Fruit fly (Drosophila melanogaster) whole organism, embryonic: ENCODE data around the gene RtcB.

Experiments
- Antp ChIP-seq: fragments of 200-800 bp; sonication (Bioruptor generic); optimal IDR thresholded peaks from 3 replicates; lab custom pipeline; 2016; ENCODE audit warnings: missing biosample characterization, missing genetic modification characterization
- BtbVII ChIP-seq: fragments of 200-800 bp; sonication (Bioruptor generic); optimal IDR thresholded peaks from 3 replicates; lab custom pipeline; 2017; ENCODE audit warnings: missing biosample characterization, mild to moderate bottlenecking, missing genetic modification characterization
- CG10462 ChIP-seq: fragments of 200-800 bp; sonication (Bioruptor generic); optimal IDR thresholded peaks from 2 replicates; lab custom pipeline; 2016; ENCODE audit warnings: missing biosample characterization, missing genetic modification characterization
- CG12769 ChIP-seq: fragments of 200-800 bp; sonication (Bioruptor generic); optimal IDR thresholded peaks from 2 replicates; lab custom pipeline; 2019; ENCODE audit warnings: missing biosample characterization, mild to moderate bottlenecking, missing genetic modification characterization, moderate library complexity
- CG14441 ChIP-seq: fragments of 200-800 bp; sonication (Bioruptor generic); IDR thresholded peaks from 2 replicates; pipeline ENCODE4 v1.3.6; 2022; ENCODE audit warnings: missing biosample characterization, missing genetic modification characterization
- CG14710 ChIP-seq: fragments of 200-800 bp; sonication (Bioruptor generic); optimal IDR thresholded peaks from 3 replicates; lab custom pipeline; 2019; ENCODE audit warnings: missing biosample characterization, mild to moderate bottlenecking, missing genetic modification characterization, moderate library complexity
- CG15269 ChIP-seq: fragments of 200-800 bp; sonication (Bioruptor generic); optimal IDR thresholded peaks from 2 replicates; lab custom pipeline; 2018; ENCODE audit warnings: missing biosample characterization, mild to moderate bottlenecking, missing genetic modification characterization, moderate library complexity
- CG17361 ChIP-seq: fragments of 200-800 bp; sonication (Bioruptor generic); IDR thresholded peaks from 3 replicates; pipeline ENCODE4 v1.3.6; 2022; ENCODE audit warnings: missing biosample characterization, missing genetic modification characterization
- CG30020 ChIP-seq: fragments of 200-800 bp; optimal IDR thresholded peaks from 2 replicates; lab custom pipeline; 2019; ENCODE audit warnings: missing biosample characterization, mild to moderate bottlenecking, missing genetic modification characterization, moderate library complexity
- CG30431 ChIP-seq: fragments of 200-800 bp; sonication (Bioruptor generic); optimal IDR thresholded peaks from 2 replicates; lab custom pipeline; 2017; ENCODE audit warnings: missing biosample characterization, missing genetic modification characterization
- CG31441 ChIP-seq: fragments of 200-800 bp; sonication (Bioruptor generic); IDR thresholded peaks from 2 replicates; pipeline ENCODE4 v1.3.6; 2022; ENCODE audit warnings: missing biosample characterization, missing genetic modification characterization
- CG3163 ChIP-seq: fragments of 200-800 bp; sonication (Bioruptor generic); optimal IDR thresholded peaks from 3 replicates; lab custom pipeline; 2016; ENCODE audit warnings: missing biosample characterization, missing genetic modification characterization
- CG32532 ChIP-seq: fragments of 200-800 bp; sonication (Bioruptor generic); IDR thresholded peaks from 2 replicates; pipeline ENCODE4 v1.3.6; 2022; ENCODE audit warnings: missing biosample characterization, missing genetic modification characterization
- CG3281 ChIP-seq: fragments of 200-800 bp; sonication (Bioruptor generic); optimal IDR thresholded peaks from 3 replicates; lab custom pipeline; 2017; ENCODE audit warnings: missing biosample characterization, mild to moderate bottlenecking, missing genetic modification characterization
- CG33213 ChIP-seq: fragments of 200-800 bp; sonication (Bioruptor generic); optimal IDR thresholded peaks from 3 replicates; lab custom pipeline; 2016; ENCODE audit warnings: missing biosample characterization, missing genetic modification characterization
- CG4617 ChIP-seq: fragments of 200-800 bp; sonication (Bioruptor generic); optimal IDR thresholded peaks from 3 replicates; lab custom pipeline; 2016; ENCODE audit warnings: missing biosample characterization, missing genetic modification characterization, borderline replicate concordance
- CG6654 ChIP-seq: fragments of 200-800 bp; sonication (Bioruptor generic); optimal IDR thresholded peaks from 2 replicates; lab custom pipeline; 2017; ENCODE audit warnings: missing biosample characterization, mild to moderate bottlenecking, missing genetic modification characterization
- CG6689 ChIP-seq: fragments of 200-800 bp; sonication (Bioruptor generic); IDR thresholded peaks from 2 replicates; pipeline ENCODE4 v1.3.6; 2022; ENCODE audit warnings: missing biosample characterization, missing genetic modification characterization
- CG6765 ChIP-seq: fragments of 200-800 bp; sonication (Bioruptor generic); optimal IDR thresholded peaks from 3 replicates; lab custom pipeline; 2017; ENCODE audit warnings: missing biosample characterization, mild to moderate bottlenecking, missing genetic modification characterization
- CG8478 ChIP-seq: fragments of >200 bp; optimal IDR thresholded peaks from 2 replicates; lab custom pipeline; 2018
- Deaf1 ChIP-seq: fragments of 200-800 bp; optimal IDR thresholded peaks from 3 replicates; lab custom pipeline; 2019; ENCODE audit warnings: missing biosample characterization, mild to moderate bottlenecking, missing genetic modification characterization, moderate library complexity
- Dip2 ChIP-seq: fragments of 200-800 bp; sonication (Bioruptor generic); IDR thresholded peaks from 2 replicates; pipeline ENCODE4 v1.3.6; 2022; ENCODE audit warnings: missing biosample characterization, missing genetic modification characterization
- Fer1 ChIP-seq: fragments of 200-800 bp; sonication (Bioruptor generic); optimal IDR thresholded peaks from 2 replicates; lab custom pipeline; 2017; ENCODE audit warnings: missing biosample characterization, mild to moderate bottlenecking, missing genetic modification characterization
- Fer3 ChIP-seq: fragments of 200-800 bp; sonication (Bioruptor generic); optimal IDR thresholded peaks from 2 replicates; lab custom pipeline; 2018; ENCODE audit warnings: missing biosample characterization, mild to moderate bottlenecking, missing genetic modification characterization, moderate library complexity
- GATAe ChIP-seq: fragments of 200-800 bp; sonication (Bioruptor generic); conservative IDR thresholded peaks from 2 replicates; pipeline ENCODE4 v1.3.6; 2022; ENCODE audit warnings: missing biosample characterization, missing genetic modification characterization
- Gug ChIP-seq: fragments of 200-800 bp; sonication (Bioruptor generic); IDR thresholded peaks from 4 replicates; pipeline ENCODE4 v1.3.6; 2022; ENCODE audit warnings: missing biosample characterization, missing genetic modification characterization
- HLH3B ChIP-seq: fragments of 200-800 bp; sonication (Bioruptor generic); IDR thresholded peaks from 2 replicates; pipeline ENCODE4 v1.3.6; 2022; ENCODE audit warnings: missing biosample characterization, missing genetic modification characterization
- Hr78 ChIP-seq, 2 experiments: fragments of 200-800 bp in 1 of 2; fragments of >200 bp in 1 of 2; sonication (Bioruptor generic) in 1 of 2; optimal IDR thresholded peaks; 2 replicates each; lab custom pipeline; 2017 to 2019; ENCODE audit warnings: missing biosample characterization in 2 of 2, missing genetic modification characterization in 2 of 2, mild to moderate bottlenecking in 1 of 2, moderate library complexity in 1 of 2
- MBD-R2 ChIP-seq: fragments of 200-800 bp; sonication (Bioruptor generic); IDR thresholded peaks from 2 replicates; pipeline ENCODE4 v1.3.6; 2022; ENCODE audit warnings: missing biosample characterization, missing genetic modification characterization
- Med ChIP-seq: fragments of 200-800 bp; sonication (Bioruptor generic); peaks from one replicate; lab custom pipeline; 2016; ENCODE audit warnings: missing biosample characterization, missing genetic modification characterization, mild to moderate bottlenecking, inconsistent platforms, moderate library complexity
- Meics ChIP-seq: fragments of 200-800 bp; sonication (Bioruptor generic); optimal IDR thresholded peaks from 2 replicates; lab custom pipeline; 2017; ENCODE audit warnings: missing biosample characterization, mild to moderate bottlenecking, missing genetic modification characterization
- NC2α ChIP-seq: fragments of 200-800 bp; sonication (Bioruptor generic); optimal IDR thresholded peaks from 2 replicates; lab custom pipeline; 2016; ENCODE audit warnings: missing biosample characterization, missing genetic modification characterization
- NC2β ChIP-seq: fragments of 200-800 bp; sonication (Bioruptor generic); optimal IDR thresholded peaks from 2 replicates; lab custom pipeline; 2016; ENCODE audit warnings: missing biosample characterization, missing genetic modification characterization
- Ptx1 ChIP-seq: fragments of 200-800 bp; sonication (Bioruptor generic); IDR thresholded peaks from 2 replicates; pipeline ENCODE4 v1.3.6; 2022; ENCODE audit warnings: missing biosample characterization, missing genetic modification characterization
- Rfx ChIP-seq: fragments of 200-800 bp; sonication (Bioruptor generic); IDR thresholded peaks from 2 replicates; pipeline ENCODE4 v1.3.6; 2022; ENCODE audit warnings: missing biosample characterization, missing genetic modification characterization
- Sox100B ChIP-seq: fragments of 200-800 bp; sonication (Bioruptor generic); optimal IDR thresholded peaks from 3 replicates; lab custom pipeline; 2018; ENCODE audit warnings: missing biosample characterization, mild to moderate bottlenecking, missing genetic modification characterization
- al ChIP-seq: fragments of 200-800 bp; sonication (Bioruptor generic); IDR thresholded peaks from 2 replicates; pipeline ENCODE4 v1.3.6; 2022; ENCODE audit warnings: missing biosample characterization, missing genetic modification characterization
- bowl ChIP-seq: fragments of 200-800 bp; sonication (Bioruptor generic); IDR thresholded peaks from 2 replicates; pipeline ENCODE4 v1.3.6; 2022; ENCODE audit warnings: missing biosample characterization, missing genetic modification characterization
- chinmo ChIP-seq: fragments of 200-800 bp; sonication (Bioruptor generic); IDR thresholded peaks from 4 replicates; pipeline ENCODE4 v1.3.6; 2022; ENCODE audit warnings: missing biosample characterization, missing genetic modification characterization; ENCODE audit not compliant: partially characterized antibody
- danr ChIP-seq: fragments of 200-800 bp; sonication (Bioruptor generic); IDR thresholded peaks from 2 replicates; pipeline ENCODE4 v1.3.6; 2022; ENCODE audit warnings: missing biosample characterization, missing genetic modification characterization
- grau ChIP-seq: fragments of 200-800 bp; optimal IDR thresholded peaks from 3 replicates; lab custom pipeline; 2019; ENCODE audit warnings: missing biosample characterization, mild to moderate bottlenecking, missing genetic modification characterization, moderate library complexity
- gt ChIP-seq: fragments of 200-800 bp; sonication (Bioruptor generic); IDR thresholded peaks from 2 replicates; pipeline ENCODE4 v1.3.6; 2022; ENCODE audit warnings: missing biosample characterization, missing genetic modification characterization
- nau ChIP-seq: fragments of 200-800 bp; sonication (Bioruptor generic); optimal IDR thresholded peaks from 3 replicates; lab custom pipeline; 2017; ENCODE audit warnings: missing biosample characterization, mild to moderate bottlenecking, missing genetic modification characterization, missing genetic modification reagents
- psq ChIP-seq: fragments of 200-800 bp; sonication (Bioruptor generic); optimal IDR thresholded peaks from 2 replicates; lab custom pipeline; 2017; ENCODE audit warnings: missing biosample characterization, missing genetic modification characterization
- rib ChIP-seq: fragments of 200-800 bp; sonication (Bioruptor generic); IDR thresholded peaks from 2 replicates; pipeline ENCODE4 v1.3.6; 2022; ENCODE audit warnings: missing biosample characterization, missing genetic modification characterization
- sc ChIP-seq, 3 experiments: fragments of >200 bp in 2 of 3; fragments of 200-800 bp in 1 of 3; sonication (Bioruptor generic) in 1 of 3; optimal IDR thresholded peaks; 2 replicates in 2 of 3; 3 replicates in 1 of 3; lab custom pipeline; 2017; ENCODE audit warnings: mild to moderate bottlenecking in 1 of 3, missing biosample characterization in 1 of 3, missing genetic modification characterization in 1 of 3, missing genetic modification reagents in 1 of 3
- slbo ChIP-seq: fragments of 200-800 bp; sonication (Bioruptor generic); IDR thresholded peaks from 2 replicates; pipeline ENCODE4 v1.3.6; 2022; ENCODE audit warnings: missing biosample characterization, missing genetic modification characterization
- sug ChIP-seq: fragments of 200-800 bp; optimal IDR thresholded peaks from 2 replicates; lab custom pipeline; 2019; ENCODE audit warnings: missing biosample characterization, mild to moderate bottlenecking, missing genetic modification characterization, moderate library complexity
- trh ChIP-seq: fragments of 200-800 bp; sonication (Bioruptor generic); optimal IDR thresholded peaks from 2 replicates; lab custom pipeline; 2016; ENCODE audit warnings: missing biosample characterization, missing genetic modification characterization
- zen2 ChIP-seq: fragments of 200-800 bp; sonication (Bioruptor generic); IDR thresholded peaks from 3 replicates; pipeline ENCODE4 v1.3.6; 2022; ENCODE audit warnings: missing biosample characterization, missing genetic modification characterization; ENCODE audit not compliant: partially characterized antibody

Gene RtcB

DNA sequence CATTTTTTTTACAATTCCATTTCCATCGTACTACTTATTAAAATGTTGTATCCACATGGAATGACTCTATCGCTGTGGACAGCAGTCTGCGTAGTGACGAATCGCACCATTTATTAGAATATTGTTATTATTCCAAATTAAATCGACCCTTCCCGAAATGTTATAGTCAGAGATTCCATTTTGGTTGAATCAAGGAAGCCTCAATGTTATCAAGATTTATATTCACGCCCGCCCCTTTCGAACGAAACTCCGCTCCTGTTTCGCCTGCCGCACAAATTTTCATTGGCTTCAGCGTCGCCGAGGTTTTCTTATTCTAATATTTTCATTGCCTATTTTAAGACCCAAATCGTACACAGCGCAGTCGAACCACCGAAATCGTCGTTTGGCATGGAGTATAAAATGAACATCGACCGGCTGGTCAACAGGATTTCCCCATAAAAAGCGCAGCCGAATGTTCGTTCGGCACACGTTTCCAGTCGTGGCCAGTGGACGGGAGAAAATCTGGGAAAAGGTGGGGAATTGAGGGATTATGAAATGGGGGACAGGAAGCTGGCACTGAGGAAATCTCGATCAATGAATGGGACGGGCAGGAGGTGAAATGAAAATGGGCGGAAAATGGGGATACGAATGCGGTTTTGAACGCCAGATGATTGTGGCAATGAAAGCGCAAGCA, 24.6 kb upstream of the RtcB start (continued):
- TF ChIP-seq psq (GFP tag; lab: Kevin White, UChicago) (no peak), CG8478 (lab: Kevin White, UChicago) (no peak), Dip2 (GFP tag; lab: Robert Waterston, UW) (no peak), rib (GFP tag; lab: Robert Waterston, UW) (no peak), Sox100B (GFP tag; lab: Kevin White, UChicago) (no peak), Med (GFP tag; lab: Kevin White, UChicago) (peak; percentile 37), CG3281 (GFP tag; lab: Kevin White, UChicago) (no peak), gt (GFP tag; lab: Robert Waterston, UW) (no peak), BtbVII (GFP tag; lab: Kevin White, UChicago) (no peak), CG4617 (no peak), CG17361 (peak; percentile 34; the same call in 1 of the 3 replicates), al (GFP tag; lab: Robert Waterston, UW) (peak; percentile 7; the same call in 1 of the 2 replicates), HLH3B (GFP tag; lab: Robert Waterston, UW) (0 out of 2 replicates have a peak, but pooled peaks have one; percentile 9), trh (GFP tag; lab: Kevin White, UChicago) (no peak), chinmo (GFP tag; lab: Robert Waterston, UW) (0 out of 4 replicates have a peak, but pooled peaks have one; percentile 29), Ptx1 (GFP tag; lab: Robert Waterston, UW) (peak; percentile 32; the same call in 1 of the 2 replicates), NC2α (GFP tag; lab: Kevin White, UChicago) (no peak), Meics (GFP tag; lab: Kevin White, UChicago) (peak; percentile 14), nau (no peak), CG10462 (GFP tag; lab: Kevin White, UChicago) (no peak), CG14441 (GFP tag; lab: Robert Waterston, UW) (peak; percentile 24; the same call in 1 of the 2 replicates), bowl (GFP tag; lab: Robert Waterston, UW) (no peak), CG6765 (no peak), CG12769 (tag; lab: Kevin White, UChicago) (peak; percentile 84), Fer3 (no peak), CG30431 (GFP tag; lab: Kevin White, UChicago) (no peak), Antp (GFP tag; lab: Kevin White, UChicago) (no peak), CG6654 (GFP tag; lab: Kevin White, UChicago) (no peak), CG32532 (peak; percentile 40), NC2β (GFP tag; lab: Kevin White, UChicago) (no peak), zen2 (no peak), sc (optimal IDR thresholded peaks at IDR 0.05; lab: Kevin White, UChicago) (no peak), sc (GFP tag; optimal IDR thresholded peaks at IDR 0.05; lab: Kevin White, UChicago) (no peak), Rfx (GFP tag; lab: Robert Waterston, UW) (0 out of 2 replicates have a peak, but pooled peaks have one; percentile 29), CG14710 (tag; lab: Kevin White, UChicago) (no peak), Gug (0 out of 4 replicates have a peak, but pooled peaks have one; percentile 3), CG3163 (GFP tag; lab: Kevin White, UChicago) (no peak), Fer1 (no peak), Deaf1 (tag; lab: Kevin White, UChicago) (peak; percentile 54), GATAe (GFP tag; lab: Robert Waterston, UW) (no peak), CG30020 (tag; lab: Kevin White, UChicago) (no peak), danr (no peak), MBD-R2 (GFP tag; lab: Robert Waterston, UW) (no peak), CG33213 (no peak), sug (tag; lab: Kevin White, UChicago) (no peak), CG15269 (tag; lab: Kevin White, UChicago) (no peak), CG31441 (GFP tag; lab: Robert Waterston, UW) (no peak), slbo (GFP tag; lab: Robert Waterston, UW) (peak; percentile 52; the same call in 1 of the 2 replicates), CG6689 (GFP tag; lab: Robert Waterston, UW) (peak; percentile 16; the same call in 1 of the 2 replicates), Hr78 (GFP tag; optimal IDR thresholded peaks at IDR 0.05; lab: Kevin White, UChicago) (no peak), grau (no peak)
